Worm (Caenorhabditis elegans) whole organism, young adult: ENCODE results near the gene zig-11.

Source experiments
- B0035.1 ChIP-seq: sonication (generic microtip); optimal IDR thresholded peaks from 2 replicates; lab custom pipeline; 2016; ENCODE audit warnings: missing genetic modification characterization, mild to moderate bottlenecking, missing compliant biosample characterization, missing genotype, missing genetic modification reagents
- C06A6.2 ChIP-seq: fragments of 200-800 bp; sonication (Bioruptor generic); conservative IDR thresholded peaks from 2 replicates; pipeline ENCODE4 v1.3.6; 2022; ENCODE audit warnings: missing genetic modification characterization, missing compliant biosample characterization
- C17E4.6 ChIP-seq: fragments of 200-800 bp; sonication (Bioruptor generic); IDR thresholded peaks from 2 replicates; pipeline ENCODE4 v1.3.6; 2022; ENCODE audit warnings: missing genetic modification reagents, missing genetic modification characterization, missing compliant biosample characterization
- F23B12.7 ChIP-seq: sonication (generic microtip); optimal IDR thresholded peaks from 2 replicates; lab custom pipeline; 2017; ENCODE audit warnings: missing genetic modification characterization, mild to moderate bottlenecking, missing compliant biosample characterization, antibody characterized with exemption, moderate library complexity; ENCODE audit not compliant: insufficient read depth
- F57C9.4 ChIP-seq: sonication (generic microtip); optimal IDR thresholded peaks from 2 replicates; lab custom pipeline; 2017; ENCODE audit warnings: mild to moderate bottlenecking, missing genetic modification characterization, missing compliant biosample characterization
- Y67H2A.10 ChIP-seq: fragments of 200-800 bp; sonication (Bioruptor generic); conservative IDR thresholded peaks from 2 replicates; pipeline ENCODE4 v1.3.6; 2022; ENCODE audit warnings: missing genetic modification reagents, missing genetic modification characterization, missing compliant biosample characterization
- Y79H2A.3 ChIP-seq: fragments of 200-800 bp; sonication (Bioruptor generic); conservative IDR thresholded peaks from 2 replicates; pipeline ENCODE4 v1.3.6; 2022; ENCODE audit warnings: missing genetic modification reagents, missing genetic modification characterization, missing compliant biosample characterization
- ZK185.1 ChIP-seq: sonication (generic microtip); optimal IDR thresholded peaks from 2 replicates; lab custom pipeline; 2016; ENCODE audit warnings: mild to moderate bottlenecking, missing genetic modification characterization, missing compliant biosample characterization; ENCODE audit not compliant: poor library complexity, severe bottlenecking
- athp-1 ChIP-seq: sonication (generic microtip); optimal IDR thresholded peaks from 2 replicates; lab custom pipeline; 2017; ENCODE audit warnings: mild to moderate bottlenecking, missing genetic modification characterization, missing compliant biosample characterization
- attf-3 ChIP-seq: fragments of 200-800 bp; sonication (Bioruptor generic); conservative IDR thresholded peaks from 2 replicates; pipeline ENCODE4 v1.3.6; 2022; ENCODE audit warnings: missing genetic modification reagents, missing genetic modification characterization, missing compliant biosample characterization
- cebp-1 ChIP-seq, 2 experiments: fragments of 200-800 bp in 1 of 2; sonication (Bioruptor generic) in 1 of 2; sonication (generic microtip) in 1 of 2; IDR thresholded peaks in 1 of 2; optimal IDR thresholded peaks in 1 of 2; 2 replicates each; pipeline versions ENCODE4 v1.3.6 to Lab custom; 2017 to 2022; ENCODE audit warnings: missing compliant biosample characterization in 2 of 2, missing genetic modification characterization in 2 of 2, mild to moderate bottlenecking in 1 of 2, missing genetic modification reagents in 1 of 2, moderate library complexity in 1 of 2
- ceh-100 ChIP-seq: fragments of 200-800 bp; sonication (Bioruptor generic); IDR thresholded peaks from 2 replicates; pipeline ENCODE4 v1.3.6; 2022; ENCODE audit warnings: missing genetic modification reagents, missing genetic modification characterization, missing compliant biosample characterization
- ceh-27 ChIP-seq: fragments of 200-800 bp; sonication (Bioruptor generic); optimal IDR thresholded peaks from 2 replicates; lab custom pipeline; 2018; ENCODE audit warnings: mild to moderate bottlenecking, missing genetic modification characterization, moderate library complexity, missing compliant biosample characterization
- ceh-40 ChIP-seq: fragments of 200-800 bp; sonication (Bioruptor generic); IDR thresholded peaks from 2 replicates; pipeline ENCODE4 v1.3.6; 2022; ENCODE audit warnings: missing genetic modification characterization, missing compliant biosample characterization
- ceh-58 ChIP-seq: fragments of 200-800 bp; sonication (Bioruptor generic); IDR thresholded peaks from 2 replicates; pipeline ENCODE4 v1.3.6; 2022; ENCODE audit warnings: missing genetic modification characterization, missing compliant biosample characterization
- ceh-79 ChIP-seq: sonication (generic microtip); optimal IDR thresholded peaks from 2 replicates; lab custom pipeline; 2017; ENCODE audit warnings: mild to moderate bottlenecking, missing genetic modification characterization, missing compliant biosample characterization
- ceh-91 ChIP-seq: fragments of 200-800 bp; sonication (Bioruptor generic); IDR thresholded peaks from 2 replicates; pipeline ENCODE4 v1.3.6; 2022; ENCODE audit warnings: missing genetic modification reagents, missing genetic modification characterization, missing compliant biosample characterization
- chd-7 ChIP-seq: sonication (generic microtip); optimal IDR thresholded peaks from 2 replicates; lab custom pipeline; 2016; ENCODE audit warnings: mild to moderate bottlenecking, missing genetic modification characterization, moderate library complexity, missing compliant biosample characterization
- dpl-1 ChIP-seq: fragments of 150-350 bp; optimal IDR thresholded peaks from 2 replicates; lab custom pipeline; 2014; ENCODE audit warnings: missing biosample characterization, missing genetic modification reagents, missing genetic modification characterization
- egl-18 ChIP-seq: fragments of 200-800 bp; sonication (Bioruptor generic); IDR thresholded peaks from 2 replicates; pipeline ENCODE4 v1.3.6; 2022; ENCODE audit warnings: missing genetic modification reagents, missing genetic modification characterization, missing compliant biosample characterization
- egl-44 ChIP-seq: fragments of 200-800 bp; sonication (Bioruptor generic); IDR thresholded peaks from 2 replicates; pipeline ENCODE4 v1.3.6; 2022; ENCODE audit warnings: missing genetic modification reagents, missing genetic modification characterization, missing compliant biosample characterization
- ets-4 ChIP-seq: fragments of 200-800 bp; sonication (Bioruptor generic); optimal IDR thresholded peaks from 2 replicates; lab custom pipeline; 2018; ENCODE audit warnings: mild to moderate bottlenecking, missing genetic modification characterization, missing compliant biosample characterization
- hlh-26 ChIP-seq: fragments of 200-800 bp; sonication (Bioruptor generic); conservative IDR thresholded peaks from 2 replicates; pipeline ENCODE4 v1.3.6; 2022; ENCODE audit warnings: missing genetic modification reagents, missing genetic modification characterization, missing compliant biosample characterization
- hsf-1 ChIP-seq: fragments of 200-800 bp; sonication (Bioruptor generic); IDR thresholded peaks from 2 replicates; pipeline ENCODE4 v1.3.6; 2022; ENCODE audit warnings: missing genetic modification reagents, missing genetic modification characterization, missing compliant biosample characterization
- let-607 ChIP-seq, 2 experiments: fragments of 200-800 bp in 1 of 2; sonication (Bioruptor generic) in 1 of 2; sonication (generic microtip) in 1 of 2; optimal IDR thresholded peaks; 2 replicates each; lab custom pipeline; 2016 to 2018; ENCODE audit warnings: mild to moderate bottlenecking in 2 of 2, missing compliant biosample characterization in 2 of 2, missing genetic modification characterization in 2 of 2, moderate library complexity in 2 of 2, missing genotype in 1 of 2
- lin-35 ChIP-seq, 3 experiments: fragments of 150-350 bp in 2 of 3; sonication (generic microtip) in 1 of 3; optimal IDR thresholded peaks; 2 replicates each; lab custom pipeline; 2014 to 2018; ENCODE audit warnings: missing biosample characterization in 3 of 3, missing genetic modification characterization in 3 of 3, missing genetic modification reagents in 3 of 3
- lir-1 ChIP-seq: fragments of 200-800 bp; sonication (Bioruptor generic); conservative IDR thresholded peaks from 2 replicates; pipeline ENCODE4 v1.3.6; 2022; ENCODE audit warnings: missing genetic modification reagents, missing genetic modification characterization, missing compliant biosample characterization
- lsy-27 ChIP-seq: sonication (generic microtip); optimal IDR thresholded peaks from 2 replicates; lab custom pipeline; 2017; ENCODE audit warnings: missing genetic modification characterization, mild to moderate bottlenecking, missing compliant biosample characterization, antibody characterized with exemption, missing genotype, borderline replicate concordance; ENCODE audit not compliant: insufficient read depth
- madf-6 ChIP-seq: fragments of 200-800 bp; sonication (Bioruptor generic); IDR thresholded peaks from 2 replicates; pipeline ENCODE4 v1.3.6; 2022; ENCODE audit warnings: missing genetic modification reagents, missing genetic modification characterization, missing compliant biosample characterization
- mel-28 ChIP-seq: sonication (generic microtip); optimal IDR thresholded peaks from 2 replicates; lab custom pipeline; 2016; ENCODE audit warnings: borderline replicate concordance, mild to moderate bottlenecking, missing genetic modification characterization, missing compliant biosample characterization
- mxl-1 ChIP-seq: sonication (generic microtip); optimal IDR thresholded peaks from 2 replicates; lab custom pipeline; 2016; ENCODE audit warnings: missing genetic modification characterization, missing compliant biosample characterization
- nhr-120 ChIP-seq: fragments of 200-800 bp; sonication (Bioruptor generic); IDR thresholded peaks from 2 replicates; pipeline ENCODE4 v1.3.6; 2022; ENCODE audit warnings: missing genetic modification characterization, missing compliant biosample characterization
- pha-4 ChIP-seq: fragments of 150-350 bp; sonication (generic microtip); optimal IDR thresholded peaks from 2 replicates; lab custom pipeline; 2014; ENCODE audit warnings: missing biosample characterization, missing genetic modification reagents, missing genetic modification characterization
- rcor-1 ChIP-seq: fragments of 200-800 bp; sonication (Bioruptor generic); IDR thresholded peaks from 2 replicates; pipeline ENCODE4 v1.3.6; 2022; ENCODE audit warnings: missing genetic modification reagents, missing genetic modification characterization, missing compliant biosample characterization
- rpc-1 ChIP-seq, 2 experiments: fragments of 150-350 bp in 1 of 2; sonication (generic microtip) in 1 of 2; optimal IDR thresholded peaks; 2 replicates each; lab custom pipeline; 2014 to 2018; ENCODE audit warnings: missing biosample characterization in 1 of 2, missing genetic modification characterization in 1 of 2, missing genetic modification reagents in 1 of 2, missing genotype in 1 of 2
- snpc-1.1 ChIP-seq: sonication (generic microtip); optimal IDR thresholded peaks from 2 replicates; lab custom pipeline; 2017; ENCODE audit warnings: missing genetic modification characterization, mild to moderate bottlenecking, missing compliant biosample characterization, antibody characterized with exemption, moderate library complexity, missing genotype, missing genetic modification reagents; ENCODE audit not compliant: insufficient read depth
- somi-1 ChIP-seq: fragments of 200-800 bp; sonication (Bioruptor generic); optimal IDR thresholded peaks from 2 replicates; lab custom pipeline; 2018; ENCODE audit warnings: mild to moderate bottlenecking, missing genetic modification characterization, missing compliant biosample characterization
- sptf-2 ChIP-seq: fragments of 200-800 bp; sonication (Bioruptor generic); optimal IDR thresholded peaks from 2 replicates; lab custom pipeline; 2018; ENCODE audit warnings: mild to moderate bottlenecking, missing genetic modification characterization, missing compliant biosample characterization
- tbp1 ChIP-seq: fragments of 200-800 bp; sonication (Bioruptor generic); optimal IDR thresholded peaks from 2 replicates; lab custom pipeline; 2018; ENCODE audit warnings: mild to moderate bottlenecking, missing genetic modification characterization, missing compliant biosample characterization
- tbx-9 ChIP-seq: sonication (generic microtip); optimal IDR thresholded peaks from 2 replicates; lab custom pipeline; 2016; ENCODE audit warnings: borderline replicate concordance, missing genetic modification characterization, inconsistent platforms, missing compliant biosample characterization
- tlf-1 ChIP-seq: fragments of 200-800 bp; sonication (Bioruptor generic); optimal IDR thresholded peaks from 2 replicates; lab custom pipeline; 2018; ENCODE audit warnings: mild to moderate bottlenecking, missing genetic modification characterization, missing compliant biosample characterization
- unc-130 ChIP-seq: sonication (generic microtip); optimal IDR thresholded peaks from 2 replicates; lab custom pipeline; 2016; ENCODE audit warnings: missing genetic modification reagents, missing genetic modification characterization, missing compliant biosample characterization
- xnd-1 ChIP-seq: sonication (generic microtip); optimal IDR thresholded peaks from 2 replicates; lab custom pipeline; 2016; ENCODE audit warnings: missing genotype, missing genetic modification reagents, missing genetic modification characterization, missing compliant biosample characterization
- ztf-28 ChIP-seq: fragments of 200-800 bp; sonication (Bioruptor generic); IDR thresholded peaks from 2 replicates; pipeline ENCODE4 v1.3.6; 2022; ENCODE audit warnings: missing genetic modification reagents, missing genetic modification characterization, missing compliant biosample characterization
- ztf-6 ChIP-seq: fragments of 200-800 bp; sonication (Bioruptor generic); IDR thresholded peaks from 2 replicates; pipeline ENCODE4 v1.3.6; 2022; ENCODE audit warnings: missing genetic modification reagents, missing genetic modification characterization, missing compliant biosample characterization

The zig-11 gene

DNA sequence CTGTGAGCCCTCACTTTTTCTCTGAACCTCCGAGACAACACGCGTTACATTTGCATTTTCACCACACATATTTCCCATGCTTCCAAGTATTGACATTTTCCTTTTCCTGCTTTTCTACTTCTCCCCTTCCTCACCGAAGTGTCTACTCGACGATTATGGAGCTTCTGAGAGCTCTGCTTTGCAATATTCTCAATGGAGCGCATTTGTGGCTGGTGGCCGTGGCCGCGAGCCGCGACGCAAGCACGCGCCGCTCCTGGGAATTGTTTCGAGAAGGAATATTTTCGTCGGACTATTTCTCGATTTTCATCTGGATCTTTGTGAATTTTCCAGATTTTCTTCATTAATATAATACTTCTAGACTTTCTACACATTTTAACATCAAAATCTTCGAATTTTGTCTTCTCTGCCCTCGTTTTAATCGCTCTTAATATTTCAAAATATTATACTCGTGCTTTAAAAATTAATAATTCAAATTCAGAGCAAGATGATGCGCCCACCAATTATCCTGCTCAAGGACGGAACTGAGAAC, 20.9 kb downstream of the zig-11 start, which contains the start of the genes T10B5.4 and cct-7 (continued):
- TF ChIP-seq chd-7 (peak; percentile 63), cebp-1 (GFP tag; IDR thresholded peaks at IDR 0.05; lab: Robert Waterston, UW) (0 out of 2 replicates have a peak, but pooled peaks have one; percentile 40), cebp-1 (tag; optimal IDR thresholded peaks at IDR 0.05; lab: Kevin White, UChicago) (peak; percentile 78), somi-1 (GFP tag; lab: Kevin White, UChicago) (peak; percentile 57), attf-3 (GFP tag; lab: Robert Waterston, UW) (peak; percentile 69), snpc-1.1 (no peak), mxl-1 (tag; lab: Kevin White, UChicago) (no peak), B0035.1 (tag; lab: Kevin White, UChicago) (peak; percentile 55), egl-44 (peak; percentile 68; the same call in 1 of the 2 replicates), dpl-1 (peak; percentile 62), nhr-120 (GFP tag; lab: Robert Waterston, UW) (no peak), athp-1 (tag; lab: Kevin White, UChicago) (peak; percentile 90), ets-4 (GFP tag; lab: Kevin White, UChicago) (no peak), lin-35 (GFP tag; optimal IDR thresholded peaks at IDR 0.05; lab: Kevin White, UChicago) (peak in 2 of 3 experiments; percentile 45 to 52), madf-6 (GFP tag; lab: Robert Waterston, UW) (peak; percentile 59), tbp1 (peak; percentile 52), rcor-1 (GFP tag; lab: Robert Waterston, UW) (peak; percentile 75), tlf-1 (GFP tag; lab: Kevin White, UChicago) (peak; percentile 52), ceh-79 (no peak), ceh-91 (GFP tag; lab: Robert Waterston, UW) (peak; percentile 68), ceh-58 (GFP tag; lab: Robert Waterston, UW) (no peak), mel-28 (tag; lab: Kevin White, UChicago) (no peak), F23B12.7 (peak; percentile 56), Y67H2A.10 (GFP tag; lab: Robert Waterston, UW) (peak; percentile 83), ceh-100 (GFP tag; lab: Robert Waterston, UW) (peak; percentile 86), C06A6.2 (GFP tag; lab: Robert Waterston, UW) (no peak; the same call in 1 of the 2 replicates), tbx-9 (tag; lab: Kevin White, UChicago) (no peak), C17E4.6 (GFP tag; lab: Robert Waterston, UW) (0 out of 2 replicates have a peak, but pooled peaks have one; percentile 30), ztf-6 (GFP tag; lab: Robert Waterston, UW) (0 out of 2 replicates have a peak, but pooled peaks have one; percentile 33), ceh-40 (GFP tag; lab: Robert Waterston, UW) (no peak), let-607 (tag; optimal IDR thresholded peaks at IDR 0.05; lab: Kevin White, UChicago) (peak; percentile 42 to 66), pha-4 (peak; percentile 10), ztf-28 (GFP tag; lab: Robert Waterston, UW) (peak; percentile 73; the same call in 1 of the 2 replicates), egl-18 (GFP tag; lab: Robert Waterston, UW) (no peak), ceh-27 (GFP tag; lab: Kevin White, UChicago) (peak; percentile 97), Y79H2A.3 (GFP tag; lab: Robert Waterston, UW) (no peak), xnd-1 (tag; lab: Kevin White, UChicago) (no peak), unc-130 (GFP tag; lab: Kevin White, UChicago) (peak; percentile 80), hsf-1 (peak; percentile 92), lir-1 (0 out of 2 replicates have a peak, but pooled peaks have one; percentile 25), hlh-26 (no peak), F57C9.4 (tag; lab: Kevin White, UChicago) (no peak), sptf-2 (GFP tag; lab: Kevin White, UChicago) (peak; percentile 33), ZK185.1 (tag; lab: Kevin White, UChicago) (peak; percentile 43), lsy-27 (tag; lab: Kevin White, UChicago) (peak; percentile 13), rpc-1 (optimal IDR thresholded peaks at IDR 0.05; lab: Kevin White, UChicago) (no peak), rpc-1 (tag; optimal IDR thresholded peaks at IDR 0.05; lab: Kevin White, UChicago) (no peak)
